Worm (Caenorhabditis elegans) whole organism, L4/young adult: Measurements from ENCODE around the gene ubh-3.

Experiments
- W03F9.2 ChIP-seq: fragments of 150-350 bp; optimal IDR thresholded peaks from 2 replicates; lab custom pipeline; 2014; ENCODE audit warnings: missing biosample characterization, missing genetic modification characterization
- dao-5 ChIP-seq: sonication (generic microtip); optimal IDR thresholded peaks from 2 replicates; lab custom pipeline; 2016; ENCODE audit warnings: missing genotype, missing genetic modification characterization, moderate library complexity, missing compliant biosample characterization
- him-1 ChIP-seq: sonication (generic microtip); optimal IDR thresholded peaks from 2 replicates; lab custom pipeline; 2016; ENCODE audit warnings: missing genotype, missing genetic modification reagents, missing genetic modification characterization, missing compliant biosample characterization

DNA sequence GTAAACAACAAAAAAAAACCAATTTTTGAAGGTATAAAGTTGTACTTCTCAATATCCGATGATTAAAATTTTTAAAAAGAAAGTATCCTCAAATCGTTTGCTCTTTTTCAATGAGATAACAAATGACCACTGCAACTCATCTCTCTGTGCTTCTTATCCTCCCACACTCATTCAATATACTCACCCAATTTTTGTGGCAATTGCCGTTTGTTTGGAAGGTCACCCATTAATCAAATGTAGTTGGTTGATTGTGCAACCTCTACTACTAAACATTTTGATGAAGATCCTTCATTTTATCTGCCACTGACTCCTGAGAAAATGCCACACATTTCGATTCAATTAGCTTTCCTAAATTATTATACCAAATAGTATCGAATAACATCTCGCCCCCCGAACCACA lies 40.9 kb downstream of the ubh-3 start:
- no peak for TF ChIP-seq dao-5
- no peak for TF ChIP-seq him-1
- TF ChIP-seq W03F9.2 (tag; lab: Kevin White, UChicago) = no peak
